Fruit fly (Drosophila melanogaster) whole organism, adult: ENCODE results near the gene edin.
A peak's percentile ranks its signal among the peaks of the same experiment; 100 is the strongest.

ENCODE experiments used
- CG11617 ChIP-seq: fragments of 200-800 bp; sonication (Bioruptor generic); optimal IDR thresholded peaks from 2 replicates; lab custom pipeline; 2017; ENCODE audit warnings: mild to moderate bottlenecking, missing biosample characterization, missing genetic modification reagents, missing genetic modification characterization
- CG12768 ChIP-seq: fragments of 200-800 bp; sonication (Bioruptor generic); optimal IDR thresholded peaks from 2 replicates; lab custom pipeline; 2017; ENCODE audit warnings: missing biosample characterization, missing genetic modification characterization, mild to moderate bottlenecking, moderate library complexity, missing genetic modification reagents
- CG14711 ChIP-seq: fragments of 200-800 bp; sonication (Bioruptor generic); optimal IDR thresholded peaks from 2 replicates; lab custom pipeline; 2018; ENCODE audit warnings: missing biosample characterization, mild to moderate bottlenecking, missing genetic modification characterization, moderate library complexity
- CG1620 ChIP-seq: fragments of 200-800 bp; sonication (Bioruptor generic); optimal IDR thresholded peaks from 2 replicates; lab custom pipeline; 2016; ENCODE audit warnings: missing biosample characterization, missing genetic modification characterization
- CG33017 ChIP-seq: fragments of 200-800 bp; sonication (Bioruptor generic); optimal IDR thresholded peaks from 2 replicates; lab custom pipeline; 2018; ENCODE audit warnings: missing biosample characterization, mild to moderate bottlenecking, missing genetic modification characterization, moderate library complexity
- CG5204 ChIP-seq: fragments of 200-800 bp; sonication (Bioruptor generic); optimal IDR thresholded peaks from 2 replicates; lab custom pipeline; 2016; ENCODE audit warnings: missing biosample characterization, missing genetic modification characterization
- CG7045 ChIP-seq: fragments of 200-800 bp; sonication (Bioruptor generic); optimal IDR thresholded peaks from 2 replicates; lab custom pipeline; 2017; ENCODE audit warnings: missing biosample characterization, mild to moderate bottlenecking, missing genetic modification characterization
- CG7101 ChIP-seq: fragments of 200-800 bp; sonication (Bioruptor generic); optimal IDR thresholded peaks from 2 replicates; lab custom pipeline; 2018; ENCODE audit warnings: missing biosample characterization, mild to moderate bottlenecking, missing genetic modification characterization, moderate library complexity
- Clk ChIP-seq: fragments of 200-800 bp; sonication (Bioruptor generic); optimal IDR thresholded peaks from 2 replicates; lab custom pipeline; 2017; ENCODE audit warnings: missing biosample characterization, missing genetic modification characterization
- Crg-1 ChIP-seq: fragments of 200-800 bp; sonication (Bioruptor generic); optimal IDR thresholded peaks from 2 replicates; lab custom pipeline; 2016; ENCODE audit warnings: missing biosample characterization, missing genetic modification characterization
- Hr96 ChIP-seq: fragments of 200-800 bp; sonication (Bioruptor generic); optimal IDR thresholded peaks from 2 replicates; lab custom pipeline; 2016; ENCODE audit warnings: missing biosample characterization, missing genetic modification characterization
- Mnt ChIP-seq: fragments of 200-800 bp; sonication (Bioruptor generic); optimal IDR thresholded peaks from 2 replicates; lab custom pipeline; 2016; ENCODE audit warnings: missing biosample characterization, mild to moderate bottlenecking, missing genetic modification characterization
- bab1 ChIP-seq: fragments of 200-800 bp; sonication (Bioruptor generic); optimal IDR thresholded peaks from 3 replicates; lab custom pipeline; 2019; ENCODE audit warnings: missing biosample characterization, mild to moderate bottlenecking, missing genetic modification characterization, moderate library complexity
- cic ChIP-seq: fragments of 200-800 bp; sonication (Bioruptor generic); optimal IDR thresholded peaks from 2 replicates; lab custom pipeline; 2017; ENCODE audit warnings: missing biosample characterization, mild to moderate bottlenecking, missing genetic modification characterization, moderate library complexity
- cnc ChIP-seq, 2 experiments: fragments of >200 bp; optimal IDR thresholded peaks; 2 replicates each; lab custom pipeline; 2017
- kay ChIP-seq: fragments of 200-800 bp; sonication (Bioruptor generic); peaks from one replicate; lab custom pipeline; 2016; ENCODE audit warnings: missing biosample characterization, missing genetic modification characterization, borderline replicate concordance
- ovo ChIP-seq: fragments of 200-800 bp; sonication (Bioruptor generic); optimal IDR thresholded peaks from 2 replicates; lab custom pipeline; 2016; ENCODE audit warnings: missing biosample characterization, missing genetic modification characterization
- pad ChIP-seq: fragments of 200-800 bp; sonication (Bioruptor generic); optimal IDR thresholded peaks from 3 replicates; lab custom pipeline; 2017; ENCODE audit warnings: missing biosample characterization, missing genetic modification characterization, mild to moderate bottlenecking, moderate library complexity, missing genetic modification reagents
- tj ChIP-seq: fragments of 200-800 bp; sonication (Bioruptor generic); optimal IDR thresholded peaks from 3 replicates; lab custom pipeline; 2017; ENCODE audit warnings: missing biosample characterization, mild to moderate bottlenecking, missing genetic modification characterization, moderate library complexity
- toe ChIP-seq: fragments of 200-800 bp; sonication (Bioruptor generic); optimal IDR thresholded peaks from 2 replicates; lab custom pipeline; 2016; ENCODE audit warnings: missing biosample characterization, missing genetic modification characterization

The edin gene

dm6 chr3L:17462474-17462873 is 32.2 kb upstream of the edin start:
- TF ChIP-seq CG11617 (no peak), CG33017 (tag; lab: Kevin White, UChicago) (no peak), cnc (optimal IDR thresholded peaks at IDR 0.05; lab: Kevin White, UChicago) (no peak), Clk (GFP tag; lab: Kevin White, UChicago) (no peak), CG12768 (no peak), CG14711 (tag; lab: Kevin White, UChicago) (no peak), Crg-1 (no peak)

dm6 chr3L:17465804-17466203 is 28.9 kb upstream of the edin start, which contains the start of gene QIL1:
TSS of gene QIL1 (plus strand) at chr3L:17465945.
- TF ChIP-seq CG1620 (GFP tag; lab: Kevin White, UChicago) (no peak), CG7101 (tag; lab: Kevin White, UChicago) (no peak), bab1 (GFP tag; lab: Kevin White, UChicago) (peak; percentile 35), cic (no peak), tj (GFP tag; lab: Kevin White, UChicago) (no peak), kay (no peak)

dm6 chr3L:17470110-17470509 is 24.6 kb upstream of the edin start, which contains the start of gene SecCl:
TSS of gene SecCl (plus strand) at chr3L:17470127.
- TF ChIP-seq cic (no peak), Hr96 (GFP tag; lab: Kevin White, UChicago) (no peak), Crg-1 (no peak), cnc (optimal IDR thresholded peaks at IDR 0.05; lab: Kevin White, UChicago) (no peak), CG1620 (GFP tag; lab: Kevin White, UChicago) (no peak), ovo (GFP tag; lab: Kevin White, UChicago) (no peak), Mnt (no peak), bab1 (GFP tag; lab: Kevin White, UChicago) (no peak), kay (no peak), CG7045 (GFP tag; lab: Kevin White, UChicago) (no peak), CG33017 (tag; lab: Kevin White, UChicago) (no peak), CG12768 (no peak), Clk (GFP tag; lab: Kevin White, UChicago) (no peak), tj (GFP tag; lab: Kevin White, UChicago) (no peak), CG7101 (tag; lab: Kevin White, UChicago) (no peak)

- TF ChIP-seq tj (GFP tag; lab: Kevin White, UChicago) (no peak), Hr96 (GFP tag; lab: Kevin White, UChicago) (no peak), CG14711 (tag; lab: Kevin White, UChicago) (no peak), CG1620 (GFP tag; lab: Kevin White, UChicago) (no peak), Mnt (no peak), toe (GFP tag; lab: Kevin White, UChicago) (no peak), pad (GFP tag; lab: Kevin White, UChicago) (no peak), cic (no peak), CG33017 (tag; lab: Kevin White, UChicago) (no peak), ovo (GFP tag; lab: Kevin White, UChicago) (no peak)
Measured at dm6 chr3L:17473889-17474288, 20.8 kb upstream of the edin start.

dm6 chr3L:17474711-17475451 is 19.8 kb upstream of the edin start, which contains the start of the genes UQCR-Q and CG46525:
TSS of gene UQCR-Q (plus strand) at chr3L:17474761.
TSS of gene CG46525 (plus strand) at chr3L:17475220.
- peak; percentile 53 for TF ChIP-seq bab1 (GFP tag; lab: Kevin White, UChicago)
- peak; percentile 3 for TF ChIP-seq CG14711 (tag; lab: Kevin White, UChicago)
- TF ChIP-seq Hr96 (GFP tag; lab: Kevin White, UChicago): no peak
- no peak for TF ChIP-seq CG5204 (GFP tag; lab: Kevin White, UChicago)
- no peak for TF ChIP-seq pad (GFP tag; lab: Kevin White, UChicago)
- no peak for TF ChIP-seq tj (GFP tag; lab: Kevin White, UChicago)
- TF ChIP-seq CG7045 (GFP tag; lab: Kevin White, UChicago): no peak
- TF ChIP-seq cnc (optimal IDR thresholded peaks at IDR 0.05; lab: Kevin White, UChicago): no peak
- no peak for TF ChIP-seq CG33017 (tag; lab: Kevin White, UChicago)
- TF ChIP-seq CG12768: no peak
- no peak for TF ChIP-seq CG11617
- peak; percentile 17 for TF ChIP-seq Mnt
- no peak for TF ChIP-seq toe (GFP tag; lab: Kevin White, UChicago)

- TF ChIP-seq CG7045 (GFP tag; lab: Kevin White, UChicago): peak; percentile 52
- TF ChIP-seq kay: peak; percentile 80
- TF ChIP-seq ovo (GFP tag; lab: Kevin White, UChicago): peak; percentile 42
- TF ChIP-seq tj (GFP tag; lab: Kevin White, UChicago): peak; percentile 52
- TF ChIP-seq Mnt: peak; percentile 51
- TF ChIP-seq pad (GFP tag; lab: Kevin White, UChicago): no peak
- peak; percentile 45 for TF ChIP-seq toe (GFP tag; lab: Kevin White, UChicago)
- TF ChIP-seq CG7101 (tag; lab: Kevin White, UChicago): no peak
- TF ChIP-seq CG14711 (tag; lab: Kevin White, UChicago): peak; percentile 67
- TF ChIP-seq cic: peak; percentile 10
- no peak for TF ChIP-seq CG33017 (tag; lab: Kevin White, UChicago)
- TF ChIP-seq CG12768: no peak
- no peak for TF ChIP-seq cnc (optimal IDR thresholded peaks at IDR 0.05; lab: Kevin White, UChicago)
- peak; percentile 55 for TF ChIP-seq CG11617
- no peak for TF ChIP-seq Hr96 (GFP tag; lab: Kevin White, UChicago)
- peak; percentile 33 for TF ChIP-seq CG1620 (GFP tag; lab: Kevin White, UChicago)
- no peak for TF ChIP-seq Clk (GFP tag; lab: Kevin White, UChicago)
- no peak for TF ChIP-seq CG5204 (GFP tag; lab: Kevin White, UChicago)
- TF ChIP-seq Crg-1: peak; percentile 51
- TF ChIP-seq bab1 (GFP tag; lab: Kevin White, UChicago): peak; percentile 83
Measured at dm6 chr3L:17475979-17476393, 18.7 kb upstream of the edin start, which contains the start of gene CG34250. TSS of gene CG34250 (plus strand) at chr3L:17476222.
